Worm (Caenorhabditis elegans) whole organism, L2 larva: ENCODE results near the gene H04M03.11.
A peak's percentile ranks its signal among the peaks of the same experiment; 100 is the strongest.

ENCODE experiments used
- C34F6.9 ChIP-seq: fragments of 150-350 bp; optimal IDR thresholded peaks from 2 replicates; lab custom pipeline; 2014; ENCODE audit warnings: missing biosample characterization, missing genetic modification characterization
- Y55F3AM.14 ChIP-seq: fragments of 200-800 bp; sonication (Bioruptor generic); optimal IDR thresholded peaks from 2 replicates; lab custom pipeline; 2018; ENCODE audit warnings: mild to moderate bottlenecking, missing genetic modification characterization, missing compliant biosample characterization
- ama-1 ChIP-seq: fragments of 150-350 bp; optimal IDR thresholded peaks from 2 replicates; lab custom pipeline; 2018; ENCODE audit warnings: inconsistent platforms
- blmp-1 ChIP-seq: sonication (generic microtip); optimal IDR thresholded peaks from 2 replicates; lab custom pipeline; 2017; ENCODE audit warnings: missing genetic modification characterization, mild to moderate bottlenecking, missing compliant biosample characterization, antibody characterized with exemption, moderate library complexity; ENCODE audit not compliant: insufficient read depth
- crh-2 ChIP-seq: sonication (generic microtip); optimal IDR thresholded peaks from 2 replicates; lab custom pipeline; 2017; ENCODE audit warnings: missing biosample characterization, missing genetic modification characterization
- dmd-4 ChIP-seq: sonication (generic microtip); optimal IDR thresholded peaks from 2 replicates; lab custom pipeline; 2017; ENCODE audit warnings: missing biosample characterization, missing genetic modification characterization
- fos-1 ChIP-seq: fragments of 150-350 bp; optimal IDR thresholded peaks from 2 replicates; lab custom pipeline; 2014; ENCODE audit warnings: missing biosample characterization, missing genetic modification characterization
- gmeb-1 ChIP-seq: fragments of 150-350 bp; optimal IDR thresholded peaks from 2 replicates; lab custom pipeline; 2014; ENCODE audit warnings: missing biosample characterization, missing genetic modification characterization
- lin-11 ChIP-seq: fragments of 150-350 bp; sonication (generic microtip); optimal IDR thresholded peaks from 2 replicates; lab custom pipeline; 2014; ENCODE audit warnings: missing biosample characterization, missing genetic modification characterization, inconsistent platforms, mixed read lengths
- lin-39 ChIP-seq: fragments of 150-350 bp; optimal IDR thresholded peaks from 2 replicates; lab custom pipeline; 2014; ENCODE audit warnings: missing biosample characterization, missing genetic modification reagents, missing genetic modification characterization
- lsy-2 ChIP-seq, 2 experiments: fragments of 150-350 bp in 1 of 2; sonication (generic microtip) in 1 of 2; optimal IDR thresholded peaks; 2 replicates each; lab custom pipeline; 2014 to 2017; ENCODE audit warnings: missing biosample characterization in 2 of 2, missing genetic modification characterization in 2 of 2
- mab-5 ChIP-seq: fragments of 150-350 bp; optimal IDR thresholded peaks from 2 replicates; lab custom pipeline; 2014; ENCODE audit warnings: missing biosample characterization, missing genetic modification characterization
- mbf-1 ChIP-seq: sonication (generic microtip); optimal IDR thresholded peaks from 2 replicates; lab custom pipeline; 2017; ENCODE audit warnings: missing biosample characterization, missing genetic modification characterization
- nhr-10 ChIP-seq: sonication (generic microtip); optimal IDR thresholded peaks from 2 replicates; lab custom pipeline; 2017; ENCODE audit warnings: missing biosample characterization, missing genetic modification characterization
- nhr-12 ChIP-seq: fragments of 150-350 bp; optimal IDR thresholded peaks from 2 replicates; lab custom pipeline; 2014; ENCODE audit warnings: missing biosample characterization, missing genetic modification characterization
- nhr-129 ChIP-seq: fragments of 150-350 bp; optimal IDR thresholded peaks from 2 replicates; lab custom pipeline; 2014; ENCODE audit warnings: missing biosample characterization, missing genetic modification characterization
- nhr-21 ChIP-seq: fragments of 150-350 bp; optimal IDR thresholded peaks from 2 replicates; lab custom pipeline; 2014; ENCODE audit warnings: missing biosample characterization, missing genetic modification characterization
- nhr-23 ChIP-seq: fragments of 150-350 bp; optimal IDR thresholded peaks from 2 replicates; lab custom pipeline; 2014; ENCODE audit warnings: missing biosample characterization, missing genetic modification reagents, missing genetic modification characterization
- nhr-237 ChIP-seq: fragments of 150-350 bp; optimal IDR thresholded peaks from 2 replicates; lab custom pipeline; 2014; ENCODE audit warnings: missing biosample characterization, missing genetic modification characterization
- nhr-25 ChIP-seq: fragments of 150-350 bp; sonication (generic microtip); optimal IDR thresholded peaks from 3 replicates; lab custom pipeline; 2014; ENCODE audit warnings: missing biosample characterization, missing genetic modification characterization
- nhr-6 ChIP-seq: fragments of 150-350 bp; optimal IDR thresholded peaks from 2 replicates; lab custom pipeline; 2014; ENCODE audit warnings: missing biosample characterization, missing genetic modification characterization
- nhr-77 ChIP-seq: fragments of 150-350 bp; optimal IDR thresholded peaks from 2 replicates; lab custom pipeline; 2014; ENCODE audit warnings: missing biosample characterization, missing genetic modification characterization
- skn-1 ChIP-seq: sonication (generic microtip); optimal IDR thresholded peaks from 2 replicates; lab custom pipeline; 2017; ENCODE audit warnings: missing biosample characterization, missing genetic modification characterization
- sma-3 ChIP-seq: sonication (generic microtip); optimal IDR thresholded peaks from 2 replicates; lab custom pipeline; 2016; ENCODE audit warnings: missing genetic modification reagents, missing genetic modification characterization, missing compliant biosample characterization
- sma-9 ChIP-seq, 2 experiments: fragments of 150-350 bp in 1 of 2; sonication (generic microtip) in 1 of 2; optimal IDR thresholded peaks; 2 replicates each; lab custom pipeline; 2014 to 2016; ENCODE audit warnings: missing genetic modification characterization in 2 of 2, mild to moderate bottlenecking in 1 of 2, missing biosample characterization in 1 of 2, missing compliant biosample characterization in 1 of 2, missing genetic modification reagents in 1 of 2, moderate library complexity in 1 of 2
- unc-55 ChIP-seq: fragments of 150-350 bp; sonication (generic microtip); optimal IDR thresholded peaks from 3 replicates; lab custom pipeline; 2014; ENCODE audit warnings: missing biosample characterization, missing genetic modification reagents, missing genetic modification characterization
- unc-62 ChIP-seq: fragments of 150-350 bp; optimal IDR thresholded peaks from 2 replicates; lab custom pipeline; 2014; ENCODE audit warnings: missing biosample characterization, missing genetic modification reagents, missing genetic modification characterization
- zag-1 ChIP-seq: fragments of 150-350 bp; optimal IDR thresholded peaks from 2 replicates; lab custom pipeline; 2014; ENCODE audit warnings: missing biosample characterization, missing genetic modification characterization
- ztf-11 ChIP-seq: sonication (generic microtip); optimal IDR thresholded peaks from 2 replicates; lab custom pipeline; 2017; ENCODE audit warnings: missing biosample characterization, missing genetic modification characterization
- ztf-4 ChIP-seq: fragments of 150-350 bp; optimal IDR thresholded peaks from 2 replicates; lab custom pipeline; 2014; ENCODE audit warnings: missing biosample characterization, missing genetic modification characterization

H04M03.11 gene

DNA sequence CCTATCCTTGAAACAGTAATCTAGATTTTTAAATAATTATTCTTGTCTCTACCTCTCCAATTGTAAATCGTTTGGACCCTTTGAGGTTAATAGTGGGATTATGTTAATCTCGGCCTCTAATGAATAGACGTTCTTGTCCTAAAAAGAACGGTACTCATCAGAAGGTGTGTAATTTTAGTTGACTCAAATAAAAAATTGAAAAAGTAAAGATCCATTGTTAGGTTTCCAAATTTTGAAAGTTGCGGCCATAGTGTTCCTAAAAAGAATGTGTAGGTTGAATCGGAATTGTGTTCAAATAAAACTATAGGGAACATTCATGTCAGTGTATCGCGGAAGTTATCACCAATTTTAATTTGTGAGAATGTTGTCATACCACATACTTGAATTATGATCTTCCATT, 28.8 kb downstream of the H04M03.11 start:
- TF ChIP-seq fos-1 = no peak
- TF ChIP-seq ztf-11 (tag; lab: Kevin White, UChicago) = no peak
- no peak for TF ChIP-seq nhr-21
- TF ChIP-seq blmp-1 = no peak
- no peak for TF ChIP-seq nhr-237 (tag; lab: Kevin White, UChicago)
- no peak for TF ChIP-seq ztf-4 (tag; lab: Kevin White, UChicago)
- no peak for TF ChIP-seq nhr-12 (tag; lab: Kevin White, UChicago)
- no peak for TF ChIP-seq sma-9 (GFP tag; optimal IDR thresholded peaks at IDR 0.05; lab: Kevin White, UChicago)
- TF ChIP-seq sma-9 (tag; optimal IDR thresholded peaks at IDR 0.05; lab: Kevin White, UChicago) = no peak
- no peak for TF ChIP-seq sma-3
- no peak for TF ChIP-seq crh-2
- no peak for TF ChIP-seq lsy-2 (tag; optimal IDR thresholded peaks at IDR 0.05; lab: Kevin White, UChicago)
- TF ChIP-seq, all 48 proteins: peak for 0

DNA sequence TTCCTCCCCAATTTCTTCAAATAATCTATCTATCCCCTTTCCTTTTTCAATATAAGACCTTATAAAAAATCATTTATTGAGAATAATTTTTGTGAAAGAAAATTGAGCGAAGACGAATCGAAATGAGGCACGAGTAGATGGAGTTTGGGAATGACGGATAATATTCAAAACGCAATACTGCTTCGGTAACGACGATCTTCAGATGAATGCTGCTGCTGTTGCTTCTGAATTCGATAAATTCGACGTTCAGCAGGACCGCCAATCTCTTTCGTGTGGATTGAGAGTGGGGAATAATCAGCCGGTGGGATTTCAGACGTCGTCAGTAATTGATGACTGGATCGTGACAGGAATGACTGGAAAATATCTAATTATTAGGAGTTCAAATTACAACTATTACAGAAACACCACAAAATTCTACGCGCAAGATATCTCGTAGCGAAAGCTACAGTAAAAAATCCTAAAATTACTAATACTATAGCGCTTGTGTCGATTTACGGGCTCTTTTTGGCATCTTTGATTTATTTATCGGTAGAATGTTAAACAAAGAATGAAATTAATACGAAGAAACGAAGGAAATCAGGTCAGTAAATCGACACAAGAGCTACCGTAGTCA, 33.5 kb downstream of the H04M03.11 start:
- TF ChIP-seq lin-39 (no peak), unc-55 (GFP tag; lab: Kevin White, UChicago) (no peak)

DNA sequence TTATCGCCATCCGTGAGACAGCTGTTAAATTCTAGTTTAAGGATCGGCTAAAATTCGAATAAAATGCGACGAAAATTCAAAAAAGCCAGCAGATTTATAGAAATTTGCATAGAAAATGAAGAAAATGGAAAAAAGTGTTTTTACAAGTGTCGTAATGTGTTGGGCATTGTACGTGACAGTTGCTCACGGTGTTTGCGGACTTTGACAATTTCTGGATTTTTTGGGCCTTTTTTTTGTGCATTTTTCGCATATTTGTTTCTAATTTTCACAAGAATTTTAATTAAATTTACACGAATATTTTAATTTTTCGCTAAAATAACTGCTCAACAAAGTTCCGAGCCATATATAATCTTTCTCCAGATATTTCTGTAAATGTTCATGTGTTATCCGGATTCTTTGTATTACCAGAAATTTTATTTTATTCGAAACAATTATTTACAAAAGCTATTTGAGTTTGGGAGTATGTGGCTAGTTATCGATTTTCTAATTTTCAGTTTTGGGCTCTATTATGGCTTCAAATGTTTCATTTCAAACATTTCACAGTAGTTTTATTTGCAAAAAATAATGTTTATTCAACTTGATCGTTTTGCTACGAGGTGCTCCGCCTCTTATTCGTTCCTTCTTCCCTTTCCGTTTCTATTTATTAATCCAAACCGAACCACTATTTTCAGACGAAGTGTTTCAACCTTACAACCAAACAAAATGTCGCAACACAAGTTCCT, 36.3 kb downstream of the H04M03.11 start, which contains the start of gene sams-3:
Gene sams-3, plus strand, starts transcription at position 672 of the 722 bp plus-strand sequence.
- peak; percentile 42 to 68 for TF ChIP-seq lsy-2 (tag; optimal IDR thresholded peaks at IDR 0.05; lab: Kevin White, UChicago)
- TF ChIP-seq C34F6.9 = peak; percentile 60
- TF ChIP-seq ztf-4 (tag; lab: Kevin White, UChicago) = no peak
- TF ChIP-seq sma-9 (GFP tag; optimal IDR thresholded peaks at IDR 0.05; lab: Kevin White, UChicago) = peak; percentile 45
- no peak for TF ChIP-seq sma-9 (tag; optimal IDR thresholded peaks at IDR 0.05; lab: Kevin White, UChicago)
- TF ChIP-seq unc-62 = no peak
- TF ChIP-seq sma-3 = no peak
- TF ChIP-seq nhr-25 (tag; lab: Kevin White, UChicago) = peak; percentile 22
- peak; percentile 64 for TF ChIP-seq gmeb-1 (tag; lab: Kevin White, UChicago)
- peak; percentile 27 for TF ChIP-seq nhr-129

DNA sequence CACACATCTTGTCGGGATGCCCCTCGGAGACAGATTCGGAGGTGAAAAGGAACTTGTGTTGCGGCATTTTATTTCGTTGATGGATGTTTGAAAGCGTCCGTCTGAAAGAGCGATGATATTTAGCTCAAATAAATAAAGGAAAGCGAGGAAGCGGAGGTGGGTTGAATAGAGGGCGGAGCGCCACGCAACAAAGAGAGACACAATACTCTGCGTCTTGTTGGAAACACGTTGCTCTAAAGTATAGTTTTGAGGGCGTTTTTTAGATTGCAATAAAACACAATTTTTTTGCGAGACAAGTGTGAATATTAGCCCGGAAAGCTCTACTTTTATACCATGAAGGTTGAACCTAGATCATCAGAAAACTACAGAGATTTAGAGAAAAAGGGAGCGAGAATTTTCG, 38.1 kb downstream of the H04M03.11 start, which contains the start of gene sams-4:
Gene sams-4, minus strand, starts transcription at position 101 of the 400 bp plus-strand sequence.
- TF ChIP-seq nhr-77 (tag; lab: Kevin White, UChicago) (no peak), mab-5 (tag; lab: Kevin White, UChicago) (no peak), ama-1 (lab: Kevin White, UChicago) (no peak), nhr-6 (tag; lab: Kevin White, UChicago) (no peak), lin-11 (tag; lab: Kevin White, UChicago) (no peak)

ce11 chrIV:5842905-5843304, 41.5 kb downstream of the H04M03.11 start:
- TF ChIP-seq ztf-11 (tag; lab: Kevin White, UChicago) = no peak
- TF ChIP-seq ztf-4 (tag; lab: Kevin White, UChicago) = no peak
- TF ChIP-seq Y55F3AM.14 (GFP tag; lab: Kevin White, UChicago) = no peak
- no peak for TF ChIP-seq mbf-1 (tag; lab: Kevin White, UChicago)
- no peak for TF ChIP-seq zag-1 (tag; lab: Kevin White, UChicago)
- TF ChIP-seq lsy-2 (tag; optimal IDR thresholded peaks at IDR 0.05; lab: Kevin White, UChicago) = no peak
- TF ChIP-seq sma-3 = no peak
- TF ChIP-seq nhr-10 (tag; lab: Kevin White, UChicago) = no peak
- no peak for TF ChIP-seq blmp-1
- TF ChIP-seq gmeb-1 (tag; lab: Kevin White, UChicago) = no peak
- no peak for TF ChIP-seq nhr-77 (tag; lab: Kevin White, UChicago)
- TF ChIP-seq nhr-12 (tag; lab: Kevin White, UChicago) = no peak
- TF ChIP-seq lin-11 (tag; lab: Kevin White, UChicago) = no peak
- TF ChIP-seq fos-1 = no peak
- TF ChIP-seq sma-9 (GFP tag; optimal IDR thresholded peaks at IDR 0.05; lab: Kevin White, UChicago) = no peak
- no peak for TF ChIP-seq sma-9 (tag; optimal IDR thresholded peaks at IDR 0.05; lab: Kevin White, UChicago)
- no peak for TF ChIP-seq nhr-237 (tag; lab: Kevin White, UChicago)
- TF ChIP-seq skn-1 (tag; lab: Kevin White, UChicago) = no peak
- TF ChIP-seq dmd-4 (tag; lab: Kevin White, UChicago) = no peak
- no peak for TF ChIP-seq nhr-23
